Fruit fly (Drosophila melanogaster) whole organism, embryonic: ENCODE results near the gene Vti1a.
A peak's percentile ranks its signal among the peaks of the same experiment; 100 is the strongest.

Experiments used
- Adf1 ChIP-seq: fragments of 200-800 bp; sonication (Bioruptor generic); IDR thresholded peaks from 2 replicates; pipeline ENCODE4 v1.3.6; 2022; ENCODE audit warnings: missing biosample characterization, missing genetic modification characterization
- CG12155 ChIP-seq: fragments of 200-800 bp; sonication (Bioruptor generic); optimal IDR thresholded peaks from 3 replicates; lab custom pipeline; 2016; ENCODE audit warnings: missing biosample characterization, missing genetic modification characterization
- CG12769 ChIP-seq: fragments of 200-800 bp; sonication (Bioruptor generic); optimal IDR thresholded peaks from 2 replicates; lab custom pipeline; 2019; ENCODE audit warnings: missing biosample characterization, mild to moderate bottlenecking, missing genetic modification characterization, moderate library complexity
- CG14860 ChIP-seq: fragments of 200-800 bp; sonication (Bioruptor generic); IDR thresholded peaks from 3 replicates; pipeline ENCODE4 v1.3.6; 2022; ENCODE audit warnings: missing biosample characterization, missing genetic modification characterization; ENCODE audit not compliant: partially characterized antibody
- CG15073 ChIP-seq: fragments of 200-800 bp; sonication (Bioruptor generic); optimal IDR thresholded peaks from 2 replicates; lab custom pipeline; 2016; ENCODE audit warnings: missing biosample characterization, missing genetic modification characterization
- CG1647 ChIP-seq: fragments of 200-800 bp; sonication (Bioruptor generic); optimal IDR thresholded peaks from 3 replicates; lab custom pipeline; 2016; ENCODE audit warnings: missing biosample characterization, missing genetic modification characterization
- CG17385 ChIP-seq: fragments of 200-800 bp; sonication (Bioruptor generic); optimal IDR thresholded peaks from 3 replicates; lab custom pipeline; 2018; ENCODE audit warnings: missing biosample characterization, mild to moderate bottlenecking, missing genetic modification characterization
- CG17829 ChIP-seq: fragments of 200-800 bp; optimal IDR thresholded peaks from 2 replicates; lab custom pipeline; 2019; ENCODE audit warnings: missing biosample characterization, mild to moderate bottlenecking, missing genetic modification characterization, moderate library complexity
- CG18011 ChIP-seq: fragments of 200-800 bp; sonication (Bioruptor generic); optimal IDR thresholded peaks from 2 replicates; lab custom pipeline; 2017; ENCODE audit warnings: missing biosample characterization, missing genetic modification characterization, mild to moderate bottlenecking, moderate library complexity, missing genotype
- CG18599 ChIP-seq: fragments of 200-800 bp; sonication (Bioruptor generic); optimal IDR thresholded peaks from 3 replicates; lab custom pipeline; 2017; ENCODE audit warnings: missing biosample characterization, missing genetic modification characterization, mild to moderate bottlenecking, moderate library complexity, missing genetic modification reagents
- CG2120 ChIP-seq: fragments of 200-800 bp; sonication (Bioruptor generic); optimal IDR thresholded peaks from 3 replicates; lab custom pipeline; 2016; ENCODE audit warnings: missing biosample characterization, missing genetic modification characterization
- CG30020 ChIP-seq: fragments of 200-800 bp; optimal IDR thresholded peaks from 2 replicates; lab custom pipeline; 2019; ENCODE audit warnings: missing biosample characterization, mild to moderate bottlenecking, missing genetic modification characterization, moderate library complexity
- CG3065 ChIP-seq: fragments of 200-800 bp; sonication (Bioruptor generic); optimal IDR thresholded peaks from 2 replicates; lab custom pipeline; 2016; ENCODE audit warnings: missing biosample characterization, missing genetic modification characterization
- CG32767 ChIP-seq: fragments of 200-800 bp; sonication (Bioruptor generic); IDR thresholded peaks from 2 replicates; pipeline ENCODE4 v1.3.6; 2022; ENCODE audit warnings: missing biosample characterization, missing genetic modification characterization
- CG32772 ChIP-seq: fragments of 200-800 bp; sonication (Bioruptor generic); IDR thresholded peaks from 2 replicates; pipeline ENCODE4 v1.3.6; 2022; ENCODE audit warnings: missing biosample characterization, missing genetic modification characterization
- CG4328 ChIP-seq: fragments of 200-800 bp; sonication (Bioruptor generic); optimal IDR thresholded peaks from 3 replicates; lab custom pipeline; 2017; ENCODE audit warnings: missing biosample characterization, missing genetic modification reagents, missing genetic modification characterization
- CG4360 ChIP-seq: fragments of 200-800 bp; sonication (Bioruptor generic); IDR thresholded peaks from 2 replicates; pipeline ENCODE4 v1.3.6; 2022; ENCODE audit warnings: missing biosample characterization, missing genetic modification characterization
- CG43689 ChIP-seq: fragments of 200-800 bp; sonication (Bioruptor generic); IDR thresholded peaks from 2 replicates; pipeline ENCODE4 v1.3.6; 2022; ENCODE audit warnings: missing biosample characterization, missing genetic modification characterization
- CG4617 ChIP-seq: fragments of 200-800 bp; sonication (Bioruptor generic); optimal IDR thresholded peaks from 3 replicates; lab custom pipeline; 2016; ENCODE audit warnings: missing biosample characterization, missing genetic modification characterization, borderline replicate concordance
- CG7357 ChIP-seq: fragments of 200-800 bp; sonication (Bioruptor generic); IDR thresholded peaks from 3 replicates; pipeline ENCODE4 v1.3.6; 2022; ENCODE audit warnings: missing biosample characterization, missing genetic modification characterization
- Dfd ChIP-seq, 2 experiments: fragments of >200 bp; optimal IDR thresholded peaks; 2 replicates each; lab custom pipeline; 2017; ENCODE audit warnings: missing biosample characterization in 2 of 2, missing genetic modification characterization in 2 of 2
- Dll ChIP-seq: fragments of 200-800 bp; sonication (Bioruptor generic); IDR thresholded peaks from 4 replicates; pipeline ENCODE4 v1.3.6; 2022; ENCODE audit warnings: missing biosample characterization, missing genetic modification characterization; ENCODE audit not compliant: partially characterized antibody
- Fer1 ChIP-seq: fragments of 200-800 bp; sonication (Bioruptor generic); optimal IDR thresholded peaks from 2 replicates; lab custom pipeline; 2017; ENCODE audit warnings: missing biosample characterization, mild to moderate bottlenecking, missing genetic modification characterization
- Gsc ChIP-seq: fragments of 200-800 bp; sonication (Bioruptor generic); IDR thresholded peaks from 2 replicates; pipeline ENCODE4 v1.3.6; 2022; ENCODE audit warnings: missing biosample characterization, missing genetic modification characterization
- Hr3 ChIP-seq: fragments of 200-800 bp; sonication (Bioruptor generic); optimal IDR thresholded peaks from 3 replicates; lab custom pipeline; 2016; ENCODE audit warnings: missing biosample characterization, missing genetic modification characterization
- Lhr ChIP-seq: fragments of 200-800 bp; sonication (Bioruptor generic); optimal IDR thresholded peaks from 3 replicates; lab custom pipeline; 2017; ENCODE audit warnings: mild to moderate bottlenecking, missing biosample characterization, missing genetic modification reagents, missing genetic modification characterization
- NK7.1 ChIP-seq: fragments of 200-800 bp; sonication (Bioruptor generic); optimal IDR thresholded peaks from 3 replicates; lab custom pipeline; 2016; ENCODE audit warnings: missing biosample characterization, missing genetic modification characterization
- Neu2 ChIP-seq: fragments of 200-800 bp; sonication (Bioruptor generic); optimal IDR thresholded peaks from 3 replicates; lab custom pipeline; 2016; ENCODE audit warnings: missing biosample characterization, missing genetic modification characterization, borderline replicate concordance
- Nf-YC ChIP-seq: fragments of 200-800 bp; optimal IDR thresholded peaks from 3 replicates; lab custom pipeline; 2019; ENCODE audit warnings: missing biosample characterization, mild to moderate bottlenecking, missing genetic modification characterization, moderate library complexity
- Oli ChIP-seq: fragments of 200-800 bp; sonication (Bioruptor generic); optimal IDR thresholded peaks from 2 replicates; lab custom pipeline; 2018; ENCODE audit warnings: missing biosample characterization, mild to moderate bottlenecking, missing genetic modification characterization, moderate library complexity
- Scr ChIP-seq: fragments of 200-800 bp; sonication (Bioruptor generic); IDR thresholded peaks from 2 replicates; pipeline ENCODE4 v1.3.6; 2022; ENCODE audit warnings: missing biosample characterization, missing genetic modification characterization; ENCODE audit not compliant: partially characterized antibody
- Sox100B ChIP-seq: fragments of 200-800 bp; sonication (Bioruptor generic); optimal IDR thresholded peaks from 3 replicates; lab custom pipeline; 2018; ENCODE audit warnings: missing biosample characterization, mild to moderate bottlenecking, missing genetic modification characterization
- Spps ChIP-seq: fragments of 200-800 bp; sonication (Bioruptor generic); optimal IDR thresholded peaks from 2 replicates; lab custom pipeline; 2018; ENCODE audit warnings: missing biosample characterization, mild to moderate bottlenecking, missing genetic modification characterization
- Sry-δ ChIP-seq: fragments of 200-800 bp; sonication (Bioruptor generic); optimal IDR thresholded peaks from 2 replicates; lab custom pipeline; 2016; ENCODE audit warnings: missing biosample characterization, missing genetic modification characterization
- ato ChIP-seq: fragments of 200-800 bp; sonication (Bioruptor generic); IDR thresholded peaks from 2 replicates; pipeline ENCODE4 v1.3.6; 2022; ENCODE audit warnings: missing biosample characterization, missing genetic modification characterization; ENCODE audit not compliant: partially characterized antibody
- bigmax ChIP-seq: fragments of 200-800 bp; sonication (Bioruptor generic); optimal IDR thresholded peaks from 2 replicates; lab custom pipeline; 2018; ENCODE audit warnings: missing biosample characterization, mild to moderate bottlenecking, missing genetic modification characterization
- croc ChIP-seq: fragments of 200-800 bp; sonication (Bioruptor generic); conservative IDR thresholded peaks from 3 replicates; pipeline ENCODE4 v1.3.6; 2022; ENCODE audit warnings: missing biosample characterization, missing genetic modification characterization
- klu ChIP-seq: fragments of 200-800 bp; sonication (Bioruptor generic); IDR thresholded peaks from 2 replicates; pipeline ENCODE4 v1.3.6; 2022; ENCODE audit warnings: missing biosample characterization, missing genetic modification characterization
- knrl ChIP-seq: fragments of 200-800 bp; sonication (Bioruptor generic); IDR thresholded peaks from 3 replicates; pipeline ENCODE4 v1.3.6; 2022; ENCODE audit warnings: missing biosample characterization, missing genetic modification characterization; ENCODE audit not compliant: partially characterized antibody
- lab ChIP-seq: fragments of 200-800 bp; sonication (Bioruptor generic); optimal IDR thresholded peaks from 3 replicates; lab custom pipeline; 2017; ENCODE audit warnings: missing biosample characterization, missing genetic modification characterization, mild to moderate bottlenecking, moderate library complexity, missing genetic modification reagents
- lov ChIP-seq, 2 experiments: fragments of 200-800 bp in 1 of 2; fragments of >200 bp in 1 of 2; sonication (Bioruptor generic) in 1 of 2; IDR thresholded peaks in 1 of 2; optimal IDR thresholded peaks in 1 of 2; 2 replicates in 1 of 2; 3 replicates in 1 of 2; pipeline versions ENCODE4 v1.3.6 to Lab custom; 2017 to 2022; ENCODE audit warnings: missing biosample characterization in 1 of 2, missing genetic modification characterization in 1 of 2
- onecut ChIP-seq: fragments of 200-800 bp; sonication (Bioruptor generic); IDR thresholded peaks from 2 replicates; pipeline ENCODE4 v1.3.6; 2022; ENCODE audit warnings: missing biosample characterization, missing genetic modification characterization
- pb ChIP-seq: fragments of 200-800 bp; sonication (Bioruptor generic); optimal IDR thresholded peaks from 3 replicates; lab custom pipeline; 2016; ENCODE audit warnings: missing biosample characterization, missing genetic modification characterization
- pum ChIP-seq: fragments of 200-800 bp; sonication (Bioruptor generic); optimal IDR thresholded peaks from 2 replicates; lab custom pipeline; 2016; ENCODE audit warnings: missing biosample characterization, missing genetic modification characterization
- sens-2 ChIP-seq: fragments of 200-800 bp; sonication (Bioruptor generic); IDR thresholded peaks from 2 replicates; pipeline ENCODE4 v1.3.6; 2022; ENCODE audit warnings: missing biosample characterization, missing genetic modification characterization
- sima ChIP-seq: fragments of 200-800 bp; sonication (Bioruptor generic); optimal IDR thresholded peaks from 2 replicates; lab custom pipeline; 2016; ENCODE audit warnings: missing biosample characterization, missing genetic modification characterization
- slp2 ChIP-seq: fragments of 200-800 bp; sonication (Bioruptor generic); optimal IDR thresholded peaks from 2 replicates; lab custom pipeline; 2016; ENCODE audit warnings: missing biosample characterization, missing genetic modification characterization
- stwl ChIP-seq: fragments of 200-800 bp; sonication (Bioruptor generic); optimal IDR thresholded peaks from 3 replicates; lab custom pipeline; 2018; ENCODE audit warnings: missing biosample characterization, mild to moderate bottlenecking, missing genetic modification characterization, moderate library complexity
- tio ChIP-seq: fragments of 200-800 bp; sonication (Bioruptor generic); optimal IDR thresholded peaks from 2 replicates; lab custom pipeline; 2017; ENCODE audit warnings: missing biosample characterization, missing genetic modification characterization, inconsistent platforms
- vnd ChIP-seq: fragments of 200-800 bp; sonication (Bioruptor generic); IDR thresholded peaks from 3 replicates; pipeline ENCODE4 v1.3.6; 2022; ENCODE audit warnings: missing biosample characterization, missing genetic modification characterization; ENCODE audit not compliant: partially characterized antibody
- wek ChIP-seq: fragments of 200-800 bp; sonication (Bioruptor generic); optimal IDR thresholded peaks from 3 replicates; lab custom pipeline; 2018; ENCODE audit warnings: missing biosample characterization, mild to moderate bottlenecking, missing genetic modification characterization, moderate library complexity

The Vti1a gene

DNA sequence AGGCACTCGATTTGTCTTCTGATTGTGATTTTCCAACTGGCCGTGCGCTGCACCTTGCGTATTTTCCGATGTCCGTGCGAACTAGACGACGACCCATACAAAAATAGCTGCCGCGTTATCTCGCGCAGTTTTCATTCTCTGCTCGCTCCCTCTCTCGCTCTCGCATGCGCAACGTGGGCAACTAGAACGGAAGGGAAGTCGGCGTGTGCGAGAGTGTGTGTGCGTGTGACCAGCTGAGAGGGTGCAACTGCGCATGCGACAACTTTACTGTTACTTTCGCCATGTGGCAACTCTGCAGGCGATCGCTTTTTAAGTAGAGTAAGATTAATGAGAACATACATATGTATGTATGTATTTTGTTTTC lies 7.3 kb downstream of the Vti1a start, which contains the start of gene ebd1 (continued):
- TF ChIP-seq CG18599 (GFP tag; lab: Kevin White, UChicago) (no peak), CG18011 (GFP tag; lab: Kevin White, UChicago) (no peak), croc (GFP tag; lab: Robert Waterston, UW) (no peak), CG17385 (GFP tag; lab: Kevin White, UChicago) (no peak), Neu2 (GFP tag; lab: Kevin White, UChicago) (no peak), Sry-δ (GFP tag; lab: Kevin White, UChicago) (no peak), CG1647 (GFP tag; lab: Kevin White, UChicago) (no peak), stwl (peak; percentile 71), CG2120 (no peak), Dfd (GFP tag; optimal IDR thresholded peaks at IDR 0.05; lab: Kevin White, UChicago) (no peak), Gsc (no peak), CG30020 (no peak), CG4360 (GFP tag; lab: Robert Waterston, UW) (no peak), sima (GFP tag; lab: Kevin White, UChicago) (no peak), Dll (0 out of 4 replicates have a peak, but pooled peaks have one; percentile 44), CG4617 (GFP tag; lab: Kevin White, UChicago) (no peak), ato (GFP tag; lab: Robert Waterston, UW) (no peak), bigmax (no peak), CG15073 (GFP tag; lab: Kevin White, UChicago) (no peak), CG17829 (tag; lab: Kevin White, UChicago) (peak; percentile 38), CG7357 (GFP tag; lab: Robert Waterston, UW) (no peak), tio (no peak), Spps (tag; lab: Kevin White, UChicago) (no peak), klu (no peak), Lhr (GFP tag; lab: Kevin White, UChicago) (no peak), CG12155 (GFP tag; lab: Kevin White, UChicago) (no peak), CG12769 (tag; lab: Kevin White, UChicago) (no peak), CG4328 (peak; percentile 4), CG14860 (GFP tag; lab: Robert Waterston, UW) (no peak), knrl (GFP tag; lab: Robert Waterston, UW) (no peak; the same call in 2 of the 3 replicates), NK7.1 (GFP tag; lab: Kevin White, UChicago) (no peak), Nf-YC (tag; lab: Kevin White, UChicago) (peak; percentile 20), Adf1 (GFP tag; lab: Robert Waterston, UW) (no peak; the same call in 1 of the 2 replicates), slp2 (GFP tag; lab: Kevin White, UChicago) (no peak), CG43689 (GFP tag; lab: Robert Waterston, UW) (no peak), lov (optimal IDR thresholded peaks at IDR 0.05; lab: Kevin White, UChicago) (no peak), lov (GFP tag; IDR thresholded peaks at IDR 0.05; lab: Robert Waterston, UW) (no peak), vnd (no peak), onecut (GFP tag; lab: Robert Waterston, UW) (no peak; the same call in 1 of the 2 replicates), wek (GFP tag; lab: Kevin White, UChicago) (no peak), sens-2 (GFP tag; lab: Robert Waterston, UW) (no peak), Hr3 (no peak), Fer1 (GFP tag; lab: Kevin White, UChicago) (no peak), pb (GFP tag; lab: Kevin White, UChicago) (no peak), Oli (tag; lab: Kevin White, UChicago) (no peak), pum (GFP tag; lab: Kevin White, UChicago) (no peak), Sox100B (GFP tag; lab: Kevin White, UChicago) (no peak), lab (GFP tag; lab: Kevin White, UChicago) (peak; percentile 44), CG32767 (GFP tag; lab: Robert Waterston, UW) (no peak), Scr (GFP tag; lab: Robert Waterston, UW) (no peak), CG3065 (GFP tag; lab: Kevin White, UChicago) (no peak), CG32772 (no peak)
